Fruit fly (Drosophila melanogaster): ENCODE measurements around the gene REPTOR-BP.

Gene REPTOR-BP

dm6 chr2L:10266511-10266910 is 2.6 kb downstream of the REPTOR-BP start, which contains the start of gene CG4953:
Gene CG4953, plus strand, starts transcription at chr2L:10266703.
- TF ChIP-seq CG31627 (GFP tag; optimal IDR thresholded peaks at IDR 0.05) (no peak), fkh (GFP tag; optimal IDR thresholded peaks at IDR 0.05) (peak; percentile 78)

dm6 chr2L:10268688-10269087 is 4.8 kb downstream of the REPTOR-BP start, which contains the start of gene CG4957:
Gene CG4957, plus strand, starts transcription at chr2L:10268872.
- TF ChIP-seq Hr4 (GFP tag; optimal IDR thresholded peaks at IDR 0.05) (no peak), lz (GFP tag; optimal IDR thresholded peaks at IDR 0.05) (no peak), OdsH (GFP tag; optimal IDR thresholded peaks at IDR 0.05) (no peak), topi (GFP tag; optimal IDR thresholded peaks at IDR 0.05) (no peak), Hr39 (GFP tag; optimal IDR thresholded peaks at IDR 0.05) (no peak), Eip93F (GFP tag; optimal IDR thresholded peaks at IDR 0.05) (no peak), CG8319 (GFP tag; optimal IDR thresholded peaks at IDR 0.05) (no peak), Met (GFP tag; optimal IDR thresholded peaks at IDR 0.05) (no peak), CG31627 (GFP tag; optimal IDR thresholded peaks at IDR 0.05) (no peak), Smox (GFP tag; optimal IDR thresholded peaks at IDR 0.05) (no peak), CG3919 (GFP tag; optimal IDR thresholded peaks at IDR 0.05) (no peak), CG15336 (GFP tag; IDR thresholded peaks at IDR 0.05) (no peak), esn (GFP tag; optimal IDR thresholded peaks at IDR 0.05) (no peak), CG11902 (GFP tag; optimal IDR thresholded peaks at IDR 0.05) (no peak), CG3032 (tag; optimal IDR thresholded peaks at IDR 0.05) (no peak), vri (GFP tag; optimal IDR thresholded peaks at IDR 0.05) (no peak), Blimp-1 (GFP tag; optimal IDR thresholded peaks at IDR 0.05) (no peak)

- TF ChIP-seq Sox14 (GFP tag; optimal IDR thresholded peaks at IDR 0.05) (no peak), Eip78C (GFP tag) (no peak), CG10669 (GFP tag; optimal IDR thresholded peaks at IDR 0.05) (no peak), lz (GFP tag; optimal IDR thresholded peaks at IDR 0.05) (no peak), OdsH (GFP tag; optimal IDR thresholded peaks at IDR 0.05) (no peak), Ets96B (tag; optimal IDR thresholded peaks at IDR 0.05) (no peak), dsx (GFP tag; optimal IDR thresholded peaks at IDR 0.05; ENCODE audit: poor library complexity, severe bottlenecking) (no peak), dac (GFP tag; optimal IDR thresholded peaks at IDR 0.05) (no peak), CG11762 (GFP tag; optimal IDR thresholded peaks at IDR 0.05; ENCODE audit: insufficient read depth) (no peak), Eip75B (GFP tag; optimal IDR thresholded peaks at IDR 0.05) (no peak), Gug (GFP tag; IDR thresholded peaks at IDR 0.05) (no peak)
These were observed 5.9 kb downstream of the REPTOR-BP start, which contains the start of gene Mulk for dm6 chr2L:10269854-10270253. Gene Mulk, plus strand, starts transcription at chr2L:10270051.

- TF ChIP-seq Hr4 (GFP tag; optimal IDR thresholded peaks at IDR 0.05) (no peak), CG8319 (GFP tag; optimal IDR thresholded peaks at IDR 0.05) (no peak), achi (GFP tag; optimal IDR thresholded peaks at IDR 0.05) (no peak), esn (GFP tag; optimal IDR thresholded peaks at IDR 0.05) (no peak), vri (GFP tag; optimal IDR thresholded peaks at IDR 0.05) (no peak), CG6854 (GFP tag; optimal IDR thresholded peaks at IDR 0.05) (no peak), cyc (GFP tag; optimal IDR thresholded peaks at IDR 0.05) (no peak), fkh (GFP tag; optimal IDR thresholded peaks at IDR 0.05) (no peak), CG10631 (GFP tag; optimal IDR thresholded peaks at IDR 0.05) (no peak), CG4318 (GFP tag; optimal IDR thresholded peaks at IDR 0.05) (no peak), topi (GFP tag; optimal IDR thresholded peaks at IDR 0.05) (no peak)
These were observed 8.3 kb downstream of the REPTOR-BP start, which contains the start of gene trk for dm6 chr2L:10272224-10272623. Gene trk, minus strand, starts transcription at chr2L:10272324.

- peak; percentile 37 for TF ChIP-seq CG6854 (GFP tag; optimal IDR thresholded peaks at IDR 0.05)
- no peak for TF ChIP-seq CG16779 (tag; optimal IDR thresholded peaks at IDR 0.05)
- TF ChIP-seq CG8632 (GFP tag; optimal IDR thresholded peaks at IDR 0.05): peak; percentile 42
- TF ChIP-seq CG11294 (GFP tag; IDR thresholded peaks at IDR 0.05): peak; percentile 42; the same call in 1 of the 2 replicates
- TF ChIP-seq fd85E (GFP tag; optimal IDR thresholded peaks at IDR 0.05): peak; percentile 5
- no peak for TF ChIP-seq Eip75B (GFP tag; optimal IDR thresholded peaks at IDR 0.05)
- peak; percentile 32 for TF ChIP-seq acj6 (GFP tag; optimal IDR thresholded peaks at IDR 0.05)
- no peak for TF ChIP-seq vri (GFP tag; optimal IDR thresholded peaks at IDR 0.05)
- peak; percentile 20 for TF ChIP-seq CG6792 (GFP tag; optimal IDR thresholded peaks at IDR 0.05)
- no peak for TF ChIP-seq net (GFP tag; optimal IDR thresholded peaks at IDR 0.05)
- TF ChIP-seq CG15336 (GFP tag; IDR thresholded peaks at IDR 0.05): peak; percentile 82
- no peak for TF ChIP-seq fd59A (GFP tag; optimal IDR thresholded peaks at IDR 0.05)
- peak; percentile 67 for TF ChIP-seq CG3032 (tag; optimal IDR thresholded peaks at IDR 0.05)
- TF ChIP-seq dsx (GFP tag; optimal IDR thresholded peaks at IDR 0.05; ENCODE audit: poor library complexity, severe bottlenecking): no peak
- no peak for TF ChIP-seq lz (GFP tag; optimal IDR thresholded peaks at IDR 0.05)
- no peak for TF ChIP-seq CG10631 (GFP tag; optimal IDR thresholded peaks at IDR 0.05)
- TF ChIP-seq Eip78C (GFP tag): peak; percentile 84
- TF ChIP-seq Ets96B (tag; optimal IDR thresholded peaks at IDR 0.05): peak; percentile 69
- peak; percentile 70; the same call in 2 of the 3 replicates for TF ChIP-seq CG8119 (GFP tag; IDR thresholded peaks at IDR 0.05)
- TF ChIP-seq fkh (GFP tag; optimal IDR thresholded peaks at IDR 0.05): peak; percentile 21
These were observed 12.5 kb downstream of the REPTOR-BP start for dm6 chr2L:10276436-10276835.
